Worm (Caenorhabditis elegans) whole organism, early embryonic: ENCODE data around the gene F38B6.8.

ENCODE experiments used
- B0310.2 ChIP-seq: sonication (generic microtip); optimal IDR thresholded peaks from 2 replicates; lab custom pipeline; 2016; ENCODE audit warnings: mild to moderate bottlenecking, missing genetic modification characterization, missing compliant biosample characterization
- F13C5.2 ChIP-seq: sonication (generic microtip); optimal IDR thresholded peaks from 2 replicates; lab custom pipeline; 2017; ENCODE audit warnings: mild to moderate bottlenecking, missing genetic modification characterization, inconsistent platforms, missing compliant biosample characterization
- ama-1 ChIP-seq: fragments of 150-350 bp; optimal IDR thresholded peaks from 2 replicates; lab custom pipeline; 2014
- ceh-13 ChIP-seq: fragments of 200-800 bp; sonication (Bioruptor generic); optimal IDR thresholded peaks from 2 replicates; lab custom pipeline; 2018; ENCODE audit warnings: mild to moderate bottlenecking, missing genetic modification characterization, missing compliant biosample characterization
- ceh-36 ChIP-seq: sonication (generic microtip); optimal IDR thresholded peaks from 2 replicates; lab custom pipeline; 2016; ENCODE audit warnings: missing genetic modification characterization, inconsistent platforms, missing compliant biosample characterization
- flt-1 ChIP-seq: fragments of 200-800 bp; sonication (Bioruptor generic); IDR thresholded peaks from 2 replicates; pipeline ENCODE4 v1.3.6; 2022; ENCODE audit warnings: missing genetic modification characterization, missing compliant biosample characterization
- hnd-1 ChIP-seq: sonication (generic microtip); optimal IDR thresholded peaks from 2 replicates; lab custom pipeline; 2016; ENCODE audit warnings: missing genetic modification characterization, missing compliant biosample characterization
- scrt-1 ChIP-seq: fragments of 200-800 bp; sonication (Bioruptor generic); IDR thresholded peaks from 2 replicates; pipeline ENCODE4 v1.3.6; 2022; ENCODE audit warnings: missing genetic modification characterization, missing compliant biosample characterization
- tbx-37 ChIP-seq: fragments of 200-800 bp; sonication (Bioruptor generic); conservative IDR thresholded peaks from 2 replicates; pipeline ENCODE4 v1.3.6; 2022; ENCODE audit warnings: missing genetic modification reagents, missing genetic modification characterization, missing compliant biosample characterization
- tra-4 ChIP-seq: sonication (generic microtip); optimal IDR thresholded peaks from 2 replicates; lab custom pipeline; 2017; ENCODE audit warnings: missing genetic modification characterization, missing compliant biosample characterization

ce11 chrX:6638985-6639573 is 43.5 kb downstream of the F38B6.8 start:
- TF ChIP-seq ceh-36 (tag; lab: Kevin White, UChicago) (no peak), F13C5.2 (no peak), ama-1 (no peak), tbx-37 (GFP tag; lab: Robert Waterston, UW) (no peak), hnd-1 (tag; lab: Kevin White, UChicago) (no peak), scrt-1 (no peak), B0310.2 (tag; lab: Kevin White, UChicago) (no peak), flt-1 (GFP tag; lab: Robert Waterston, UW) (no peak), ceh-13 (GFP tag; lab: Kevin White, UChicago) (no peak), tra-4 (tag; lab: Kevin White, UChicago) (no peak)
